Worm (Caenorhabditis elegans) whole organism, L1 larva: Measurements from ENCODE around the gene Y6E2A.7.

Experiments
- C34B4.2 ChIP-seq: sonication (generic microtip); optimal IDR thresholded peaks from 2 replicates; lab custom pipeline; 2017; ENCODE audit warnings: mild to moderate bottlenecking, missing genetic modification characterization, missing compliant biosample characterization
- ama-1 ChIP-seq: fragments of 150-350 bp; optimal IDR thresholded peaks from 2 replicates; lab custom pipeline; 2014
- ceh-82 ChIP-seq, 3 experiments: fragments of 150-350 bp in 1 of 3; sonication (generic microtip) in 2 of 3; optimal IDR thresholded peaks; 2 replicates each; lab custom pipeline; 2014 to 2017; ENCODE audit warnings: missing biosample characterization in 3 of 3, missing genetic modification characterization in 3 of 3
- dpl-1 ChIP-seq, 3 experiments: fragments of 150-350 bp in 2 of 3; sonication (generic microtip) in 1 of 3; optimal IDR thresholded peaks; 2 replicates each; lab custom pipeline; 2014 to 2017; ENCODE audit warnings: missing biosample characterization in 3 of 3, missing genetic modification characterization in 3 of 3, missing genetic modification reagents in 3 of 3
- efl-1 ChIP-seq, 4 experiments: fragments of 150-350 bp; optimal IDR thresholded peaks in 3 of 4; peaks in 1 of 4; 1 replicate in 1 of 4; 2 replicates in 3 of 4; lab custom pipeline; 2014; ENCODE audit warnings: missing biosample characterization in 2 of 4, missing genetic modification characterization in 2 of 4, missing genetic modification reagents in 2 of 4
- egl-27 ChIP-seq, 2 experiments: fragments of 150-350 bp in 1 of 2; sonication (generic microtip); optimal IDR thresholded peaks; 3 replicates each; lab custom pipeline; 2017 to 2018; ENCODE audit warnings: missing biosample characterization in 2 of 2, missing genetic modification characterization in 2 of 2, missing genetic modification reagents in 2 of 2
- lin-13 ChIP-seq: fragments of 150-350 bp; optimal IDR thresholded peaks from 2 replicates; lab custom pipeline; 2014; ENCODE audit warnings: missing biosample characterization, missing genetic modification reagents, missing genetic modification characterization
- lin-35 ChIP-seq, 2 experiments: fragments of 150-350 bp; optimal IDR thresholded peaks; 2 replicates each; lab custom pipeline; 2014; ENCODE audit warnings: missing biosample characterization in 2 of 2, missing genetic modification characterization in 2 of 2, missing genetic modification reagents in 2 of 2
- lin-39 ChIP-seq: fragments of 150-350 bp; optimal IDR thresholded peaks from 2 replicates; lab custom pipeline; 2014; ENCODE audit warnings: missing biosample characterization, missing genetic modification reagents, missing genetic modification characterization
- nhr-11 ChIP-seq: fragments of 150-350 bp; optimal IDR thresholded peaks from 2 replicates; lab custom pipeline; 2014; ENCODE audit warnings: missing biosample characterization, missing genetic modification characterization
- nhr-71 ChIP-seq: sonication (generic microtip); optimal IDR thresholded peaks from 2 replicates; lab custom pipeline; 2016; ENCODE audit warnings: mild to moderate bottlenecking, missing genetic modification characterization, moderate library complexity, missing compliant biosample characterization
- pqm-1 ChIP-seq: sonication (generic microtip); optimal IDR thresholded peaks from 3 replicates; lab custom pipeline; 2017; ENCODE audit warnings: missing biosample characterization, missing genetic modification characterization
- snpc-4 ChIP-seq: fragments of 150-350 bp; optimal IDR thresholded peaks from 2 replicates; lab custom pipeline; 2014; ENCODE audit warnings: missing biosample characterization, missing genetic modification characterization

- no peak for TF ChIP-seq lin-13 (GFP tag; lab: Kevin White, UChicago)
- TF ChIP-seq dpl-1 (GFP tag; optimal IDR thresholded peaks at IDR 0.05; lab: Kevin White, UChicago), result no peak
- no peak for TF ChIP-seq egl-27 (tag; optimal IDR thresholded peaks at IDR 0.05; lab: Kevin White, UChicago)
- TF ChIP-seq efl-1 (optimal IDR thresholded peaks at IDR 0.05; lab: Kevin White, UChicago), result no peak
- no peak for TF ChIP-seq efl-1 (GFP tag; optimal IDR thresholded peaks at IDR 0.05 in 1 of 2; lab: Kevin White, UChicago)
- no peak for TF ChIP-seq lin-35 (GFP tag; optimal IDR thresholded peaks at IDR 0.05; lab: Kevin White, UChicago)
- no peak for TF ChIP-seq ceh-82 (tag; optimal IDR thresholded peaks at IDR 0.05; lab: Kevin White, UChicago)
- TF ChIP-seq lin-39 (tag; lab: Kevin White, UChicago), result no peak
- no peak for TF ChIP-seq snpc-4 (tag; lab: Kevin White, UChicago)
- no peak for TF ChIP-seq pqm-1 (tag; lab: Kevin White, UChicago)
- no peak for TF ChIP-seq C34B4.2
- TF ChIP-seq nhr-71 (tag; lab: Kevin White, UChicago), result no peak
- no peak for TF ChIP-seq ama-1 (lab: Kevin White, UChicago)
- TF ChIP-seq nhr-11, result no peak
Observed at ce11 chrV:15677222-15677621, 42.4 kb upstream of the Y6E2A.7 start, which contains the start of gene nhr-52.
